Worm (Caenorhabditis elegans): ENCODE measurements around the gene ndua-12.
A peak's percentile ranks its signal among the peaks of the same experiment; 100 is the strongest.

The ndua-12 gene

ce11 chrIV:2729957-2730356, 10.3 kb upstream of the ndua-12 start, which contains the start of gene Y94H6A.2:
Gene Y94H6A.2, plus strand, starts transcription at chrIV:2730292.
- peak; percentile 37; the same call in 1 of the 2 replicates for TF ChIP-seq dmd-6 (GFP tag; IDR thresholded peaks at IDR 0.05)
- no peak for TF ChIP-seq hlh-30 (tag; optimal IDR thresholded peaks at IDR 0.05; ENCODE audit: insufficient read depth)
- no peak for TF ChIP-seq zip-11 (GFP tag; IDR thresholded peaks at IDR 0.05)
- peak; percentile 25 for TF ChIP-seq T20F7.1 (GFP tag; optimal IDR thresholded peaks at IDR 0.05)
- TF ChIP-seq dve-1 (tag; optimal IDR thresholded peaks at IDR 0.05; ENCODE audit: insufficient read depth) = peak; percentile 19
- TF ChIP-seq pqm-1 (tag; optimal IDR thresholded peaks at IDR 0.05) = peak; percentile 47
- no peak for TF ChIP-seq nhr-102 (tag; optimal IDR thresholded peaks at IDR 0.05)
- TF ChIP-seq nhr-28 (tag; optimal IDR thresholded peaks at IDR 0.05) = peak; percentile 61

- TF ChIP-seq nhr-28 (tag; optimal IDR thresholded peaks at IDR 0.05) (peak; percentile 43), set-16 (GFP tag; IDR thresholded peaks at IDR 0.05) (no peak), nhr-237 (tag; optimal IDR thresholded peaks at IDR 0.05) (no peak), Y105C5A.15 (GFP tag; IDR thresholded peaks at IDR 0.05) (no peak), php-3 (GFP tag; IDR thresholded peaks at IDR 0.05) (no peak), lin-38 (GFP tag; IDR thresholded peaks at IDR 0.05) (peak; percentile 85), ceh-62 (tag; optimal IDR thresholded peaks at IDR 0.05) (no peak), unc-62 (GFP tag; optimal IDR thresholded peaks at IDR 0.05 in 1 of 2) (no peak), unc-62 (tag; optimal IDR thresholded peaks at IDR 0.05) (no peak), fkh-10 (GFP tag; optimal IDR thresholded peaks at IDR 0.05) (peak; percentile 34), lim-7 (GFP tag; IDR thresholded peaks at IDR 0.05) (no peak), duxl-1 (tag; optimal IDR thresholded peaks at IDR 0.05; ENCODE audit: poor library complexity) (peak; percentile 27), nhr-25 (tag; optimal IDR thresholded peaks at IDR 0.05; ENCODE audit: borderline replicate concordance, insufficient read depth) (peak; percentile 15), pqm-1 (tag; optimal IDR thresholded peaks at IDR 0.05) (no peak), pha-4 (GFP tag; IDR thresholded peaks at IDR 0.05) (peak; percentile 67), pha-4 (tag; optimal IDR thresholded peaks at IDR 0.05) (no peak), ztf-11 (tag; optimal IDR thresholded peaks at IDR 0.05) (no peak), hlh-11 (tag; optimal IDR thresholded peaks at IDR 0.05) (peak; percentile 64), jun-1 (tag; optimal IDR thresholded peaks at IDR 0.05) (peak; percentile 35), lin-13 (GFP tag; optimal IDR thresholded peaks at IDR 0.05) (peak; percentile 59), nhr-48 (tag; optimal IDR thresholded peaks at IDR 0.05) (peak; percentile 28), vab-7 (GFP tag; IDR thresholded peaks at IDR 0.05) (no peak), F37D6.2 (tag; optimal IDR thresholded peaks at IDR 0.05) (peak; percentile 48), nhr-42 (GFP tag; IDR thresholded peaks at IDR 0.05) (peak; percentile 12; the same call in 1 of the 2 replicates), spr-1 (tag; optimal IDR thresholded peaks at IDR 0.05) (peak; percentile 58), mes-2 (tag; optimal IDR thresholded peaks at IDR 0.05; ENCODE audit: poor library complexity, severe bottlenecking) (peak; percentile 92), sdz-12 (GFP tag; optimal IDR thresholded peaks at IDR 0.05) (no peak), Y75B8A.6 (GFP tag; IDR thresholded peaks at IDR 0.05) (no peak), nhr-111 (GFP tag; optimal IDR thresholded peaks at IDR 0.05) (no peak), lin-29 (GFP tag; IDR thresholded peaks at IDR 0.05) (peak; percentile 42; the same call in 1 of the 2 replicates), ceh-32 (tag; optimal IDR thresholded peaks at IDR 0.05; ENCODE audit: poor library complexity) (no peak), saeg-2 (GFP tag; IDR thresholded peaks at IDR 0.05) (no peak), F44E2.7 (GFP tag; IDR thresholded peaks at IDR 0.05) (no peak), zip-11 (GFP tag; IDR thresholded peaks at IDR 0.05) (no peak), tra-1 (GFP tag; IDR thresholded peaks at IDR 0.05) (no peak), ztf-7 (tag; optimal IDR thresholded peaks at IDR 0.05) (peak; percentile 80), mep-1 (tag; optimal IDR thresholded peaks at IDR 0.05) (peak; percentile 79), T20F7.1 (GFP tag; optimal IDR thresholded peaks at IDR 0.05) (peak; percentile 29), egl-43 (GFP tag; IDR thresholded peaks at IDR 0.05) (no peak), fos-1 (tag; optimal IDR thresholded peaks at IDR 0.05) (no peak), hif-1 (tag; optimal IDR thresholded peaks at IDR 0.05) (peak in 1 of 2 experiments; percentile 61), nhr-10 (tag; optimal IDR thresholded peaks at IDR 0.05) (no peak), nhr-11 (tag; optimal IDR thresholded peaks at IDR 0.05) (peak; percentile 24), F10B5.3 (tag; optimal IDR thresholded peaks at IDR 0.05) (peak; percentile 25), spr-3 (GFP tag; optimal IDR thresholded peaks at IDR 0.05) (peak; percentile 32)
Measured at ce11 chrIV:2725784-2726183, 6.2 kb upstream of the ndua-12 start, which contains the start of gene ubxn-2. Gene ubxn-2, minus strand, starts transcription at chrIV:2725819.

All from whole organism, L4 larva.